Fruit fly (Drosophila melanogaster) whole organism, embryonic: ENCODE data around the gene CG10738.

Source experiments
- Bteb2 ChIP-seq: fragments of 200-800 bp; sonication (Bioruptor generic); optimal IDR thresholded peaks from 2 replicates; lab custom pipeline; 2016; ENCODE audit warnings: missing biosample characterization, missing genetic modification characterization
- CG10565 ChIP-seq: fragments of 200-800 bp; sonication (Bioruptor generic); optimal IDR thresholded peaks from 3 replicates; lab custom pipeline; 2016; ENCODE audit warnings: missing biosample characterization, mild to moderate bottlenecking, missing genetic modification characterization
- CG10979 ChIP-seq: fragments of 200-800 bp; sonication (Bioruptor generic); optimal IDR thresholded peaks from 2 replicates; lab custom pipeline; 2018; ENCODE audit warnings: missing biosample characterization, mild to moderate bottlenecking, missing genetic modification characterization, moderate library complexity
- CG11560 ChIP-seq: fragments of 200-800 bp; sonication (Bioruptor generic); IDR thresholded peaks from 3 replicates; pipeline ENCODE4 v1.3.6; 2022; ENCODE audit warnings: missing biosample characterization, missing genetic modification characterization
- CG12769 ChIP-seq: fragments of 200-800 bp; sonication (Bioruptor generic); optimal IDR thresholded peaks from 2 replicates; lab custom pipeline; 2019; ENCODE audit warnings: missing biosample characterization, mild to moderate bottlenecking, missing genetic modification characterization, moderate library complexity
- CG15696 ChIP-seq: fragments of 200-800 bp; sonication (Bioruptor generic); optimal IDR thresholded peaks from 2 replicates; lab custom pipeline; 2019; ENCODE audit warnings: missing biosample characterization, mild to moderate bottlenecking, missing genetic modification characterization, moderate library complexity
- CG17186 ChIP-seq: fragments of 200-800 bp; sonication (Bioruptor generic); optimal IDR thresholded peaks from 3 replicates; lab custom pipeline; 2017; ENCODE audit warnings: missing biosample characterization, missing genetic modification reagents, missing genetic modification characterization
- CG18262 ChIP-seq: fragments of 200-800 bp; optimal IDR thresholded peaks from 3 replicates; lab custom pipeline; 2019; ENCODE audit warnings: missing biosample characterization, mild to moderate bottlenecking, missing genetic modification characterization, moderate library complexity
- CG2712 ChIP-seq: fragments of 200-800 bp; optimal IDR thresholded peaks from 3 replicates; lab custom pipeline; 2019; ENCODE audit warnings: missing biosample characterization, mild to moderate bottlenecking, missing genetic modification characterization, moderate library complexity
- CG31441 ChIP-seq: fragments of 200-800 bp; sonication (Bioruptor generic); IDR thresholded peaks from 2 replicates; pipeline ENCODE4 v1.3.6; 2022; ENCODE audit warnings: missing biosample characterization, missing genetic modification characterization
- CG3163 ChIP-seq: fragments of 200-800 bp; sonication (Bioruptor generic); optimal IDR thresholded peaks from 3 replicates; lab custom pipeline; 2016; ENCODE audit warnings: missing biosample characterization, missing genetic modification characterization
- CG3281 ChIP-seq: fragments of 200-800 bp; sonication (Bioruptor generic); optimal IDR thresholded peaks from 3 replicates; lab custom pipeline; 2017; ENCODE audit warnings: missing biosample characterization, mild to moderate bottlenecking, missing genetic modification characterization
- CG34224 ChIP-seq: fragments of 200-800 bp; sonication (Bioruptor generic); IDR thresholded peaks from 3 replicates; pipeline ENCODE4 v1.3.6; 2022; ENCODE audit warnings: missing biosample characterization, missing genetic modification characterization; ENCODE audit not compliant: partially characterized antibody
- CG34422 ChIP-seq: fragments of 200-800 bp; sonication (Bioruptor generic); IDR thresholded peaks from 3 replicates; pipeline ENCODE4 v1.3.6; 2022; ENCODE audit warnings: missing biosample characterization, missing genetic modification characterization
- CG4730 ChIP-seq: fragments of 200-800 bp; sonication (Bioruptor generic); IDR thresholded peaks from 2 replicates; pipeline ENCODE4 v1.3.6; 2022; ENCODE audit warnings: missing biosample characterization, missing genetic modification characterization
- CG6175 ChIP-seq: fragments of 200-800 bp; sonication (Bioruptor generic); IDR thresholded peaks from 3 replicates; pipeline ENCODE4 v1.3.6; 2022; ENCODE audit warnings: missing biosample characterization, missing genetic modification characterization
- CG6689 ChIP-seq: fragments of 200-800 bp; sonication (Bioruptor generic); IDR thresholded peaks from 2 replicates; pipeline ENCODE4 v1.3.6; 2022; ENCODE audit warnings: missing biosample characterization, missing genetic modification characterization
- CG9437 ChIP-seq: fragments of 200-800 bp; sonication (Bioruptor generic); optimal IDR thresholded peaks from 2 replicates; lab custom pipeline; 2018; ENCODE audit warnings: missing biosample characterization, mild to moderate bottlenecking, missing genetic modification characterization
- CG9876 ChIP-seq: fragments of 200-800 bp; sonication (Bioruptor generic); optimal IDR thresholded peaks from 2 replicates; lab custom pipeline; 2016; ENCODE audit warnings: missing biosample characterization, missing genetic modification characterization
- CrebB ChIP-seq: fragments of 200-800 bp; sonication (Bioruptor generic); optimal IDR thresholded peaks from 3 replicates; lab custom pipeline; 2018; ENCODE audit warnings: missing biosample characterization, mild to moderate bottlenecking, missing genetic modification characterization
- Drgx ChIP-seq: fragments of 200-800 bp; sonication (Bioruptor generic); IDR thresholded peaks from 2 replicates; pipeline ENCODE4 v1.3.6; 2022; ENCODE audit warnings: missing biosample characterization, missing genetic modification characterization
- Fer2 ChIP-seq: fragments of 200-800 bp; sonication (Bioruptor generic); optimal IDR thresholded peaks from 2 replicates; lab custom pipeline; 2018; ENCODE audit warnings: missing biosample characterization, mild to moderate bottlenecking, missing genetic modification characterization, moderate library complexity
- HHEX ChIP-seq: fragments of 200-800 bp; sonication (Bioruptor generic); optimal IDR thresholded peaks from 3 replicates; lab custom pipeline; 2017; ENCODE audit warnings: missing biosample characterization, mild to moderate bottlenecking, missing genetic modification characterization, missing genetic modification reagents
- Hmx ChIP-seq: fragments of 200-800 bp; sonication (Bioruptor generic); optimal IDR thresholded peaks from 2 replicates; lab custom pipeline; 2016; ENCODE audit warnings: missing biosample characterization, missing genetic modification characterization
- Lhr ChIP-seq: fragments of 200-800 bp; sonication (Bioruptor generic); optimal IDR thresholded peaks from 3 replicates; lab custom pipeline; 2017; ENCODE audit warnings: mild to moderate bottlenecking, missing biosample characterization, missing genetic modification reagents, missing genetic modification characterization
- MESR4 ChIP-seq: fragments of 200-800 bp; sonication (Bioruptor generic); optimal IDR thresholded peaks from 2 replicates; lab custom pipeline; 2018; ENCODE audit warnings: missing biosample characterization, mild to moderate bottlenecking, missing genetic modification characterization, moderate library complexity
- Med ChIP-seq: fragments of 200-800 bp; sonication (Bioruptor generic); peaks from one replicate; lab custom pipeline; 2016; ENCODE audit warnings: missing biosample characterization, missing genetic modification characterization, mild to moderate bottlenecking, inconsistent platforms, moderate library complexity
- Pdp1 ChIP-seq, 2 experiments: fragments of 200-800 bp; sonication (Bioruptor generic); optimal IDR thresholded peaks; 3 replicates each; lab custom pipeline; 2016; ENCODE audit warnings: missing biosample characterization in 2 of 2, missing genetic modification characterization in 2 of 2, mild to moderate bottlenecking in 1 of 2, moderate library complexity in 1 of 2
- Sin3A ChIP-seq: fragments of >200 bp; optimal IDR thresholded peaks from 2 replicates; lab custom pipeline; 2018
- Six4 ChIP-seq: fragments of 200-800 bp; sonication (Bioruptor generic); optimal IDR thresholded peaks from 2 replicates; lab custom pipeline; 2016; ENCODE audit warnings: missing biosample characterization, missing genetic modification characterization
- Sox100B ChIP-seq: fragments of 200-800 bp; sonication (Bioruptor generic); optimal IDR thresholded peaks from 3 replicates; lab custom pipeline; 2018; ENCODE audit warnings: missing biosample characterization, mild to moderate bottlenecking, missing genetic modification characterization
- Trl ChIP-seq, 3 experiments: fragments of >200 bp in 2 of 3; fragments of 200-800 bp in 1 of 3; sonication (Bioruptor generic) in 1 of 3; optimal IDR thresholded peaks; 2 replicates in 1 of 3; 3 replicates in 2 of 3; lab custom pipeline; 2016 to 2017; ENCODE audit warnings: missing biosample characterization in 1 of 3, missing genetic modification characterization in 1 of 3
- Vsx1 ChIP-seq: fragments of 200-800 bp; sonication (Bioruptor generic); optimal IDR thresholded peaks from 2 replicates; lab custom pipeline; 2017; ENCODE audit warnings: missing biosample characterization, mild to moderate bottlenecking, missing genetic modification characterization, missing genetic modification reagents
- chm ChIP-seq: fragments of 200-800 bp; sonication (Bioruptor generic); IDR thresholded peaks from 2 replicates; pipeline ENCODE4 v1.3.6; 2022; ENCODE audit warnings: missing biosample characterization, missing genetic modification characterization
- ftz-f1 ChIP-seq: fragments of 200-800 bp; sonication (Bioruptor generic); optimal IDR thresholded peaks from 2 replicates; lab custom pipeline; 2016; ENCODE audit warnings: missing biosample characterization, missing genetic modification characterization
- fu2 ChIP-seq: fragments of 200-800 bp; sonication (Bioruptor generic); optimal IDR thresholded peaks from 2 replicates; lab custom pipeline; 2016; ENCODE audit warnings: missing biosample characterization, missing genetic modification characterization
- kah ChIP-seq: fragments of 200-800 bp; sonication (Bioruptor generic); optimal IDR thresholded peaks from 2 replicates; lab custom pipeline; 2018; ENCODE audit warnings: missing biosample characterization, mild to moderate bottlenecking, missing genetic modification characterization
- knrl ChIP-seq: fragments of 200-800 bp; sonication (Bioruptor generic); IDR thresholded peaks from 3 replicates; pipeline ENCODE4 v1.3.6; 2022; ENCODE audit warnings: missing biosample characterization, missing genetic modification characterization; ENCODE audit not compliant: partially characterized antibody
- mam ChIP-seq: fragments of 200-800 bp; sonication (Bioruptor generic); optimal IDR thresholded peaks from 3 replicates; lab custom pipeline; 2016; ENCODE audit warnings: missing biosample characterization, missing genetic modification characterization
- onecut ChIP-seq: fragments of 200-800 bp; sonication (Bioruptor generic); IDR thresholded peaks from 2 replicates; pipeline ENCODE4 v1.3.6; 2022; ENCODE audit warnings: missing biosample characterization, missing genetic modification characterization
- pan ChIP-seq, 4 experiments: fragments of >200 bp in 3 of 4; fragments of 200-800 bp in 1 of 4; sonication (Bioruptor generic) in 1 of 4; optimal IDR thresholded peaks in 3 of 4; IDR thresholded peaks in 1 of 4; 2 replicates each; pipeline versions ENCODE4 v1.3.6 to Lab custom; 2017 to 2022; ENCODE audit warnings: missing biosample characterization in 2 of 4, missing genetic modification characterization in 2 of 4, mixed read lengths in 1 of 4
- pnt ChIP-seq: fragments of 200-800 bp; sonication (Bioruptor generic); optimal IDR thresholded peaks from 3 replicates; lab custom pipeline; 2016; ENCODE audit warnings: missing biosample characterization, missing genetic modification characterization
- rib ChIP-seq: fragments of 200-800 bp; sonication (Bioruptor generic); IDR thresholded peaks from 2 replicates; pipeline ENCODE4 v1.3.6; 2022; ENCODE audit warnings: missing biosample characterization, missing genetic modification characterization
- run ChIP-seq: fragments of 200-800 bp; sonication (Bioruptor generic); optimal IDR thresholded peaks from 3 replicates; lab custom pipeline; 2018; ENCODE audit warnings: missing biosample characterization, mild to moderate bottlenecking, missing genetic modification characterization
- sd ChIP-seq: fragments of 200-800 bp; sonication (Bioruptor generic); optimal IDR thresholded peaks from 3 replicates; lab custom pipeline; 2018; ENCODE audit warnings: missing biosample characterization, mild to moderate bottlenecking, missing genetic modification characterization, moderate library complexity
- sr ChIP-seq: fragments of 200-800 bp; sonication (Bioruptor generic); IDR thresholded peaks from 3 replicates; pipeline ENCODE4 v1.3.6; 2022; ENCODE audit warnings: missing biosample characterization, missing genetic modification characterization
- tap ChIP-seq: fragments of 200-800 bp; optimal IDR thresholded peaks from 3 replicates; lab custom pipeline; 2019; ENCODE audit warnings: missing biosample characterization, mild to moderate bottlenecking, missing genetic modification characterization, moderate library complexity
- trem ChIP-seq: fragments of 200-800 bp; optimal IDR thresholded peaks from 3 replicates; lab custom pipeline; 2019; ENCODE audit warnings: missing biosample characterization, mild to moderate bottlenecking, missing genetic modification characterization, moderate library complexity

The CG10738 gene

DNA sequence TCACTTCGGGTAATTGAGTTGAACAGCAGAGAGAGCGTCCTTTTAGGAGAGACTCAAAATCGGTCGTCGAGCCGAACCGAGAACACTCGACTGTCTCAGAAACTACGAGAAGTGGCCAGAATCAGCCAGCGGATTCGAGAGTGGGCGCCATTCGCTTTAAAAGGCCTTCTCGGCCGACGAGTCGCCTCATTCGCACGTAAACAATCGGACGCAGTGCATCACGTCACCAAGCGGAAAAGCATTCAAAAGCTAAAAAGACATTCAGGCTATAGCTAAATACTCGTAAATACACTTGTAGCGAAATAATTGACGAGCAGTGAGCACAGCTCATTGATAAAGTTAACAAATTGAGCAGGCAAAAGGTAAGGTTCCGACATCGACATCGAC lies 29.7 kb downstream of the CG10738 start (continued):
- TF ChIP-seq CG34224 (GFP tag; lab: Robert Waterston, UW) (peak; percentile 41; the same call in 2 of the 3 replicates), rib (peak; percentile 72; the same call in 1 of the 2 replicates), CG12769 (peak; percentile 9), Bteb2 (GFP tag; lab: Kevin White, UChicago) (no peak), CG2712 (tag; lab: Kevin White, UChicago) (no peak), Hmx (no peak), CG6689 (GFP tag; lab: Robert Waterston, UW) (no peak), Fer2 (tag; lab: Kevin White, UChicago) (no peak), Six4 (GFP tag; lab: Kevin White, UChicago) (no peak), CG10979 (tag; lab: Kevin White, UChicago) (no peak), CG11560 (tag; lab: Robert Waterston, UW) (no peak), sr (GFP tag; lab: Robert Waterston, UW) (peak; percentile 14; the same call in 1 of the 3 replicates), Drgx (0 out of 2 replicates have a peak, but pooled peaks have one; percentile 6), Trl (optimal IDR thresholded peaks at IDR 0.05; lab: Kevin White, UChicago) (peak in 1 of 2 experiments; percentile 55), Trl (GFP tag; optimal IDR thresholded peaks at IDR 0.05; lab: Kevin White, UChicago) (no peak)

DNA sequence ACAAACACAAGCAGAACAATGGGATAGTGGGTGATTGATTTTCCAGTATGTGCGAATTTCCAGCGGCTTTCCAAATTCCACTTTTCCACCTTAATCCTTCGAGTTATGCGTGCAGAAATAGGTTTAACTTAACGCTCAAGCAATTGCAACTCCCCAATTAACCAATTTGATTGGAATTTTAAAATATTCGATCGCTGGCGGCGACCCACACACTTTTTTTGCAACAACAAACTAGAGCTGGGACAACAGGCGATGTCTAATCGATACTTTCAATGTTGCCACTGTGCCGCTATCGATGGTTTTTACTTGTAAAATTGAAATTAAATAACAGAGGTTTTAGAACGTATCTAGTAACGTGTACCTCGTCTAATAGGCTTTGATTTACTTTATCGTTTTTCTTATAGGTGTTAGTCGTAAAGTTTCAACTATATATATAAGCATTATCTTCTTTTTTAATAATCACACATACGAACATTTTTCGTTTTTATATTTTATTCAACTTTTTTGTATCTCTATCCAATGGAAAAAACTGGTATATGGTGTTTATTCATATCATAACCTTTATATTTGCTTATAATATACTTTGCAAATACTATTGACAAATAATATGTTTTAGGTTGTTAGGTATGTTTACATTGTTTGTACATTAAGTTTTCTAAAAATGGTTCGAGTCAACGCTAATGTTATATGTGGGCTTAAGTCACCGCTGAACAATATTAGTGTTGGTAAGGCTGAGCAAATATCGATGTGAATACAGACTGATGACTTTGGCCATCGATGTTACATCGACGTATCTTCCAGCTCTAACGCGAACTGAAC lies 35.7 kb downstream of the CG10738 start, which contains the start of the genes Abp1 and Tgi:
Gene Abp1 (minus strand): TSS at position 240 of the 819 bp plus-strand sequence.
Gene Tgi (plus strand): TSS at position 757 of the 819 bp plus-strand sequence.
- no peak for TF ChIP-seq Sox100B (GFP tag; lab: Kevin White, UChicago)
- TF ChIP-seq CG9437 (GFP tag; lab: Kevin White, UChicago) = no peak
- TF ChIP-seq CG6175 (GFP tag; lab: Robert Waterston, UW) = no peak
- peak; percentile 72 for TF ChIP-seq mam (GFP tag; lab: Kevin White, UChicago)
- peak; percentile 59; the same call in 1 of the 2 replicates for TF ChIP-seq chm (GFP tag; lab: Robert Waterston, UW)
- no peak for TF ChIP-seq CG18262
- TF ChIP-seq knrl = peak; percentile 79
- TF ChIP-seq Vsx1 = no peak
- no peak for TF ChIP-seq trem (tag; lab: Kevin White, UChicago)
- peak; percentile 16; the same call in 1 of the 2 replicates for TF ChIP-seq CG31441
- TF ChIP-seq Pdp1 (GFP tag; optimal IDR thresholded peaks at IDR 0.05; lab: Kevin White, UChicago) = peak in 1 of 2 experiments; percentile 61
- no peak for TF ChIP-seq run (tag; lab: Kevin White, UChicago)
- TF ChIP-seq Sin3A (lab: Kevin White, UChicago) = no peak
- peak; percentile 37 for TF ChIP-seq fu2 (GFP tag; lab: Kevin White, UChicago)
- no peak for TF ChIP-seq sd (tag; lab: Kevin White, UChicago)
- TF ChIP-seq pnt (GFP tag; lab: Kevin White, UChicago) = no peak
- TF ChIP-seq ftz-f1 (GFP tag; lab: Kevin White, UChicago) = no peak
- TF ChIP-seq CG3163 (GFP tag; lab: Kevin White, UChicago) = peak; percentile 10
- TF ChIP-seq Med = peak; percentile 92
- no peak for TF ChIP-seq tap
- TF ChIP-seq CG15696 (tag; lab: Kevin White, UChicago) = peak; percentile 36
- peak; percentile 46 for TF ChIP-seq CrebB (tag; lab: Kevin White, UChicago)
- no peak for TF ChIP-seq CG10565
- TF ChIP-seq pan (optimal IDR thresholded peaks at IDR 0.05; lab: Kevin White, UChicago) = no peak
- no peak for TF ChIP-seq pan (GFP tag; optimal IDR thresholded peaks at IDR 0.05 in 1 of 2, IDR thresholded peaks at IDR 0.05 in 1 of 2)
- no peak for TF ChIP-seq HHEX (GFP tag; lab: Kevin White, UChicago)
- TF ChIP-seq onecut = peak; percentile 80
- no peak for TF ChIP-seq CG3281 (GFP tag; lab: Kevin White, UChicago)
- TF ChIP-seq Lhr = peak; percentile 70
- TF ChIP-seq CG4730 (GFP tag; lab: Robert Waterston, UW) = no peak
- peak; percentile 34 for TF ChIP-seq MESR4 (GFP tag; lab: Kevin White, UChicago)
- TF ChIP-seq CG34422 (GFP tag; lab: Robert Waterston, UW) = peak; percentile 68; the same call in 1 of the 3 replicates
- TF ChIP-seq CG9876 (GFP tag; lab: Kevin White, UChicago) = peak; percentile 44
- TF ChIP-seq kah (GFP tag; lab: Kevin White, UChicago) = no peak
- TF ChIP-seq CG17186 (GFP tag; lab: Kevin White, UChicago) = no peak
